Fruit fly (Drosophila melanogaster) whole organism, embryonic: ENCODE measurements around the gene galene.

ENCODE experiments used
- Abd-B ChIP-seq: fragments of 200-800 bp; sonication (Bioruptor generic); optimal IDR thresholded peaks from 2 replicates; lab custom pipeline; 2018; ENCODE audit warnings: missing biosample characterization, mild to moderate bottlenecking, missing genetic modification characterization, moderate library complexity
- Adf1 ChIP-seq: fragments of 200-800 bp; sonication (Bioruptor generic); IDR thresholded peaks from 2 replicates; pipeline ENCODE4 v1.3.6; 2022; ENCODE audit warnings: missing biosample characterization, missing genetic modification characterization
- CG10147 ChIP-seq: fragments of 200-800 bp; sonication (Bioruptor generic); optimal IDR thresholded peaks from 2 replicates; lab custom pipeline; 2019; ENCODE audit warnings: missing biosample characterization, mild to moderate bottlenecking, missing genetic modification characterization, moderate library complexity
- CG11695 ChIP-seq: fragments of 200-800 bp; sonication (Bioruptor generic); IDR thresholded peaks from 3 replicates; pipeline ENCODE4 v1.3.6; 2022; ENCODE audit warnings: missing biosample characterization, missing genetic modification characterization
- CG11696 ChIP-seq: fragments of 200-800 bp; sonication (Bioruptor generic); IDR thresholded peaks from 2 replicates; pipeline ENCODE4 v1.3.6; 2022; ENCODE audit warnings: missing biosample characterization, missing genetic modification characterization
- CG1233 ChIP-seq: fragments of 200-800 bp; sonication (Bioruptor generic); optimal IDR thresholded peaks from 4 replicates; lab custom pipeline; 2018; ENCODE audit warnings: missing biosample characterization, mild to moderate bottlenecking, missing genetic modification characterization
- CG12659 ChIP-seq: fragments of 200-800 bp; sonication (Bioruptor generic); optimal IDR thresholded peaks from 3 replicates; lab custom pipeline; 2017; ENCODE audit warnings: mild to moderate bottlenecking, missing biosample characterization, missing genetic modification reagents, missing genetic modification characterization
- CG14014 ChIP-seq: fragments of 200-800 bp; sonication (Bioruptor generic); IDR thresholded peaks from 2 replicates; pipeline ENCODE4 v1.3.6; 2022; ENCODE audit warnings: missing biosample characterization, missing genetic modification characterization
- CG14441 ChIP-seq: fragments of 200-800 bp; sonication (Bioruptor generic); IDR thresholded peaks from 2 replicates; pipeline ENCODE4 v1.3.6; 2022; ENCODE audit warnings: missing biosample characterization, missing genetic modification characterization
- CG14667 ChIP-seq: fragments of 200-800 bp; sonication (Bioruptor generic); IDR thresholded peaks from 2 replicates; pipeline ENCODE4 v1.3.6; 2022; ENCODE audit warnings: missing biosample characterization, missing genetic modification characterization
- CG15696 ChIP-seq: fragments of 200-800 bp; sonication (Bioruptor generic); optimal IDR thresholded peaks from 2 replicates; lab custom pipeline; 2019; ENCODE audit warnings: missing biosample characterization, mild to moderate bottlenecking, missing genetic modification characterization, moderate library complexity
- CG17385 ChIP-seq: fragments of 200-800 bp; sonication (Bioruptor generic); optimal IDR thresholded peaks from 3 replicates; lab custom pipeline; 2018; ENCODE audit warnings: missing biosample characterization, mild to moderate bottlenecking, missing genetic modification characterization
- CG1832 ChIP-seq: fragments of 200-800 bp; sonication (Bioruptor generic); optimal IDR thresholded peaks from 2 replicates; lab custom pipeline; 2017; ENCODE audit warnings: missing biosample characterization, mild to moderate bottlenecking, missing genetic modification characterization, inconsistent platforms
- CG18476 ChIP-seq: fragments of 200-800 bp; sonication (Bioruptor generic); optimal IDR thresholded peaks from 2 replicates; lab custom pipeline; 2016; ENCODE audit warnings: missing biosample characterization, mild to moderate bottlenecking, missing genetic modification characterization
- CG2129 ChIP-seq: fragments of 200-800 bp; sonication (Bioruptor generic); IDR thresholded peaks from 2 replicates; pipeline ENCODE4 v1.3.6; 2022; ENCODE audit warnings: missing biosample characterization, missing genetic modification characterization; ENCODE audit not compliant: partially characterized antibody
- CG3407 ChIP-seq: fragments of 200-800 bp; sonication (Bioruptor generic); optimal IDR thresholded peaks from 2 replicates; lab custom pipeline; 2018; ENCODE audit warnings: missing biosample characterization, mild to moderate bottlenecking, missing genetic modification characterization
- CG3847 ChIP-seq: fragments of 200-800 bp; sonication (Bioruptor generic); IDR thresholded peaks from 2 replicates; pipeline ENCODE4 v1.3.6; 2022; ENCODE audit warnings: missing biosample characterization, missing genetic modification characterization
- CG4360 ChIP-seq: fragments of 200-800 bp; sonication (Bioruptor generic); IDR thresholded peaks from 2 replicates; pipeline ENCODE4 v1.3.6; 2022; ENCODE audit warnings: missing biosample characterization, missing genetic modification characterization
- CG4424 ChIP-seq: fragments of 200-800 bp; sonication (Bioruptor generic); optimal IDR thresholded peaks from 3 replicates; lab custom pipeline; 2016; ENCODE audit warnings: missing biosample characterization, missing genetic modification characterization
- CG5180 ChIP-seq: fragments of 200-800 bp; sonication (Bioruptor generic); optimal IDR thresholded peaks from 3 replicates; lab custom pipeline; 2017; ENCODE audit warnings: missing biosample characterization, missing genetic modification characterization, mild to moderate bottlenecking, moderate library complexity, missing genetic modification reagents
- CG6175 ChIP-seq: fragments of 200-800 bp; sonication (Bioruptor generic); IDR thresholded peaks from 3 replicates; pipeline ENCODE4 v1.3.6; 2022; ENCODE audit warnings: missing biosample characterization, missing genetic modification characterization
- CG7271 ChIP-seq: fragments of 200-800 bp; sonication (Bioruptor generic); optimal IDR thresholded peaks from 2 replicates; lab custom pipeline; 2018; ENCODE audit warnings: missing biosample characterization, mild to moderate bottlenecking, missing genetic modification characterization, moderate library complexity
- CG7839 ChIP-seq: fragments of 200-800 bp; sonication (Bioruptor generic); optimal IDR thresholded peaks from 3 replicates; lab custom pipeline; 2018; ENCODE audit warnings: missing biosample characterization, mild to moderate bottlenecking, missing genetic modification characterization, moderate library complexity
- Camta ChIP-seq: fragments of 200-800 bp; sonication (Bioruptor generic); optimal IDR thresholded peaks from 2 replicates; lab custom pipeline; 2016; ENCODE audit warnings: missing biosample characterization, missing genetic modification characterization
- D19A ChIP-seq: fragments of 200-800 bp; optimal IDR thresholded peaks from 3 replicates; lab custom pipeline; 2019; ENCODE audit warnings: missing biosample characterization, mild to moderate bottlenecking, missing genetic modification characterization, moderate library complexity
- D19B ChIP-seq: fragments of 200-800 bp; sonication (Bioruptor generic); optimal IDR thresholded peaks from 2 replicates; lab custom pipeline; 2017; ENCODE audit warnings: missing biosample characterization, mild to moderate bottlenecking, missing genetic modification characterization
- Dek ChIP-seq: fragments of 200-800 bp; sonication (Bioruptor generic); optimal IDR thresholded peaks from 3 replicates; lab custom pipeline; 2019; ENCODE audit warnings: missing biosample characterization, mild to moderate bottlenecking, missing genetic modification characterization, moderate library complexity
- Dfd ChIP-seq, 2 experiments: fragments of >200 bp; optimal IDR thresholded peaks; 2 replicates each; lab custom pipeline; 2017; ENCODE audit warnings: missing biosample characterization in 2 of 2, missing genetic modification characterization in 2 of 2
- Dip2 ChIP-seq: fragments of 200-800 bp; sonication (Bioruptor generic); IDR thresholded peaks from 2 replicates; pipeline ENCODE4 v1.3.6; 2022; ENCODE audit warnings: missing biosample characterization, missing genetic modification characterization
- Dip3 ChIP-seq: fragments of 200-800 bp; sonication (Bioruptor generic); optimal IDR thresholded peaks from 3 replicates; lab custom pipeline; 2016; ENCODE audit warnings: missing biosample characterization, missing genetic modification characterization
- E2f1 ChIP-seq: fragments of 200-800 bp; sonication (Bioruptor generic); IDR thresholded peaks from 2 replicates; pipeline ENCODE4 v1.3.6; 2022; ENCODE audit warnings: missing biosample characterization, missing genetic modification characterization
- Fer3 ChIP-seq: fragments of 200-800 bp; sonication (Bioruptor generic); optimal IDR thresholded peaks from 2 replicates; lab custom pipeline; 2018; ENCODE audit warnings: missing biosample characterization, mild to moderate bottlenecking, missing genetic modification characterization, moderate library complexity
- Hmx ChIP-seq: fragments of 200-800 bp; sonication (Bioruptor generic); optimal IDR thresholded peaks from 2 replicates; lab custom pipeline; 2016; ENCODE audit warnings: missing biosample characterization, missing genetic modification characterization
- Meics ChIP-seq: fragments of 200-800 bp; sonication (Bioruptor generic); optimal IDR thresholded peaks from 2 replicates; lab custom pipeline; 2017; ENCODE audit warnings: missing biosample characterization, mild to moderate bottlenecking, missing genetic modification characterization
- Optix ChIP-seq: fragments of 200-800 bp; sonication (Bioruptor generic); IDR thresholded peaks from 3 replicates; pipeline ENCODE4 v1.3.6; 2022; ENCODE audit warnings: missing biosample characterization, missing genetic modification characterization
- Sin3A ChIP-seq: fragments of >200 bp; optimal IDR thresholded peaks from 2 replicates; lab custom pipeline; 2018
- chif ChIP-seq, 2 experiments: fragments of 200-800 bp; sonication (Bioruptor generic); optimal IDR thresholded peaks; 3 replicates each; lab custom pipeline; 2016; ENCODE audit warnings: missing biosample characterization in 2 of 2, missing genetic modification characterization in 2 of 2
- dysf ChIP-seq: fragments of 200-800 bp; sonication (Bioruptor generic); IDR thresholded peaks from 3 replicates; pipeline ENCODE4 v1.3.6; 2022; ENCODE audit warnings: missing biosample characterization, missing genetic modification characterization
- esg ChIP-seq: fragments of 200-800 bp; sonication (Bioruptor generic); conservative IDR thresholded peaks from 2 replicates; pipeline ENCODE4 v1.3.6; 2022; ENCODE audit warnings: missing biosample characterization, missing genetic modification characterization
- exex ChIP-seq: fragments of 200-800 bp; sonication (Bioruptor generic); optimal IDR thresholded peaks from 4 replicates; lab custom pipeline; 2018; ENCODE audit warnings: missing biosample characterization, mild to moderate bottlenecking, missing genetic modification characterization, moderate library complexity
- fd64A ChIP-seq: fragments of 200-800 bp; sonication (Bioruptor generic); optimal IDR thresholded peaks from 3 replicates; lab custom pipeline; 2018; ENCODE audit warnings: missing biosample characterization, mild to moderate bottlenecking, missing genetic modification characterization
- gem ChIP-seq: fragments of 200-800 bp; sonication (Bioruptor generic); optimal IDR thresholded peaks from 2 replicates; lab custom pipeline; 2019; ENCODE audit warnings: missing biosample characterization, mild to moderate bottlenecking, missing genetic modification characterization, moderate library complexity
- gfzf ChIP-seq: fragments of 200-800 bp; sonication (Bioruptor generic); optimal IDR thresholded peaks from 2 replicates; lab custom pipeline; 2016; ENCODE audit warnings: missing biosample characterization, mild to moderate bottlenecking, missing genetic modification characterization, moderate library complexity
- her ChIP-seq: fragments of 200-800 bp; sonication (Bioruptor generic); optimal IDR thresholded peaks from 2 replicates; lab custom pipeline; 2016; ENCODE audit warnings: missing biosample characterization, missing genetic modification characterization
- hkb ChIP-seq, 2 experiments: fragments of 200-800 bp in 1 of 2; fragments of >200 bp in 1 of 2; sonication (Bioruptor generic) in 1 of 2; IDR thresholded peaks in 1 of 2; optimal IDR thresholded peaks in 1 of 2; 2 replicates each; pipeline versions ENCODE4 v1.3.6 to Lab custom; 2017 to 2022; ENCODE audit warnings: missing biosample characterization in 1 of 2, missing genetic modification characterization in 1 of 2
- klu ChIP-seq: fragments of 200-800 bp; sonication (Bioruptor generic); IDR thresholded peaks from 2 replicates; pipeline ENCODE4 v1.3.6; 2022; ENCODE audit warnings: missing biosample characterization, missing genetic modification characterization
- psq ChIP-seq: fragments of 200-800 bp; sonication (Bioruptor generic); optimal IDR thresholded peaks from 2 replicates; lab custom pipeline; 2017; ENCODE audit warnings: missing biosample characterization, missing genetic modification characterization
- row ChIP-seq: fragments of 200-800 bp; sonication (Bioruptor generic); IDR thresholded peaks from 3 replicates; pipeline ENCODE4 v1.3.6; 2022; ENCODE audit warnings: missing biosample characterization, missing genetic modification characterization
- slbo ChIP-seq: fragments of 200-800 bp; sonication (Bioruptor generic); IDR thresholded peaks from 2 replicates; pipeline ENCODE4 v1.3.6; 2022; ENCODE audit warnings: missing biosample characterization, missing genetic modification characterization
- sr ChIP-seq: fragments of 200-800 bp; sonication (Bioruptor generic); IDR thresholded peaks from 3 replicates; pipeline ENCODE4 v1.3.6; 2022; ENCODE audit warnings: missing biosample characterization, missing genetic modification characterization
- tgo ChIP-seq: fragments of 200-800 bp; sonication (Bioruptor generic); IDR thresholded peaks from 3 replicates; pipeline ENCODE4 v1.3.6; 2022; ENCODE audit warnings: missing biosample characterization, missing genetic modification characterization
- trh ChIP-seq: fragments of 200-800 bp; sonication (Bioruptor generic); optimal IDR thresholded peaks from 2 replicates; lab custom pipeline; 2016; ENCODE audit warnings: missing biosample characterization, missing genetic modification characterization

galene gene

dm6 chr3L:1258547-1258946 is 23.0 kb downstream of the galene start:
- no peak for TF ChIP-seq Dip3 (GFP tag; lab: Kevin White, UChicago)
- peak; percentile 70 for TF ChIP-seq slbo (GFP tag; lab: Robert Waterston, UW)
- TF ChIP-seq row (GFP tag; lab: Robert Waterston, UW), result peak; percentile 69
- no peak for TF ChIP-seq exex (tag; lab: Kevin White, UChicago)
- no peak for TF ChIP-seq CG7271
- no peak for TF ChIP-seq D19B (GFP tag; lab: Kevin White, UChicago)
- no peak for TF ChIP-seq Sin3A (lab: Kevin White, UChicago)
- TF ChIP-seq Dek, result peak; percentile 28
- TF ChIP-seq CG1832 (GFP tag; lab: Kevin White, UChicago), result no peak
- no peak for TF ChIP-seq CG11696 (GFP tag; lab: Robert Waterston, UW)
- no peak for TF ChIP-seq CG18476 (GFP tag; lab: Kevin White, UChicago)
- TF ChIP-seq CG4360 (GFP tag; lab: Robert Waterston, UW), result no peak
- TF ChIP-seq Adf1 (GFP tag; lab: Robert Waterston, UW), result peak; percentile 36; the same call in 1 of the 2 replicates
- TF ChIP-seq Meics, result peak; percentile 34
- peak; percentile 40 for TF ChIP-seq CG7839 (tag; lab: Kevin White, UChicago)
- no peak for TF ChIP-seq fd64A (GFP tag; lab: Kevin White, UChicago)
- peak; percentile 17; the same call in 2 of the 3 replicates for TF ChIP-seq tgo (GFP tag; lab: Robert Waterston, UW)
- peak; percentile 53 for TF ChIP-seq Fer3 (tag; lab: Kevin White, UChicago)
- TF ChIP-seq Dfd (GFP tag; optimal IDR thresholded peaks at IDR 0.05; lab: Kevin White, UChicago), result no peak
- peak; percentile 41; the same call in 1 of the 2 replicates for TF ChIP-seq CG14441 (GFP tag; lab: Robert Waterston, UW)
- TF ChIP-seq Hmx, result no peak
- no peak for TF ChIP-seq Camta (GFP tag; lab: Kevin White, UChicago)
- no peak for TF ChIP-seq her
- no peak for TF ChIP-seq psq (GFP tag; lab: Kevin White, UChicago)
- peak; percentile 15 for TF ChIP-seq CG17385 (GFP tag; lab: Kevin White, UChicago)
- TF ChIP-seq CG5180, result no peak
- TF ChIP-seq Dip2 (GFP tag; lab: Robert Waterston, UW), result no peak
- TF ChIP-seq gem (tag; lab: Kevin White, UChicago), result no peak
- TF ChIP-seq klu, result no peak
- TF ChIP-seq CG2129 (GFP tag; lab: Robert Waterston, UW), result no peak
- TF ChIP-seq D19A (tag; lab: Kevin White, UChicago), result no peak
- peak; percentile 8 for TF ChIP-seq CG10147 (GFP tag; lab: Kevin White, UChicago)
- no peak for TF ChIP-seq CG14667 (GFP tag; lab: Robert Waterston, UW)
- TF ChIP-seq CG14014 (GFP tag; lab: Robert Waterston, UW), result peak; percentile 62; the same call in 1 of the 2 replicates
- TF ChIP-seq CG12659 (GFP tag; lab: Kevin White, UChicago), result peak; percentile 17
- TF ChIP-seq CG3407 (GFP tag; lab: Kevin White, UChicago), result no peak
- no peak for TF ChIP-seq gfzf
- no peak for TF ChIP-seq chif (GFP tag; optimal IDR thresholded peaks at IDR 0.05; lab: Kevin White, UChicago)
- no peak for TF ChIP-seq sr
- TF ChIP-seq dysf, result peak; percentile 62; the same call in 2 of the 3 replicates
- no peak for TF ChIP-seq CG4424 (GFP tag; lab: Kevin White, UChicago)
- TF ChIP-seq CG1233, result peak; percentile 3
- no peak for TF ChIP-seq CG15696 (tag; lab: Kevin White, UChicago)
- TF ChIP-seq hkb (optimal IDR thresholded peaks at IDR 0.05; lab: Kevin White, UChicago), result no peak
- no peak for TF ChIP-seq hkb (GFP tag; IDR thresholded peaks at IDR 0.05; lab: Robert Waterston, UW)
- TF ChIP-seq Abd-B (GFP tag; lab: Kevin White, UChicago), result peak; percentile 4
- peak; percentile 47 for TF ChIP-seq CG3847 (GFP tag; lab: Robert Waterston, UW)
- TF ChIP-seq trh (GFP tag; lab: Kevin White, UChicago), result no peak
- TF ChIP-seq CG6175 (GFP tag; lab: Robert Waterston, UW), result no peak
- TF ChIP-seq E2f1 (GFP tag; lab: Robert Waterston, UW), result peak; percentile 35
- no peak for TF ChIP-seq Optix (GFP tag; lab: Robert Waterston, UW)
- TF ChIP-seq esg, result peak; percentile 29
- TF ChIP-seq CG11695 (GFP tag; lab: Robert Waterston, UW), result 0 out of 3 replicates have a peak, but pooled peaks have one; percentile 50
